Fruit fly (Drosophila melanogaster): ENCODE results near the gene Rbfox1.

Gene Rbfox1

dm6 chr3L:10482477-10482876 lies 1.3 kb downstream of the Rbfox1 start:
- peak; percentile 36 for TF ChIP-seq CG14655 (GFP tag; optimal IDR thresholded peaks at IDR 0.05)
- TF ChIP-seq CG4496 (GFP tag; IDR thresholded peaks at IDR 0.05), result no peak
- peak; percentile 7 for TF ChIP-seq CG9948 (tag; optimal IDR thresholded peaks at IDR 0.05)
- TF ChIP-seq Ets98B (GFP tag; IDR thresholded peaks at IDR 0.05), result no peak

- TF ChIP-seq CG4496 (GFP tag; IDR thresholded peaks at IDR 0.05), result no peak
- no peak for TF ChIP-seq CG15710 (tag; optimal IDR thresholded peaks at IDR 0.05)
These were observed 4.3 kb downstream of the Rbfox1 start for dm6 chr3L:10485496-10485895.

dm6 chr3L:10490561-10490960 lies 9.3 kb downstream of the Rbfox1 start, which contains the start of gene S-Lap4:
Gene S-Lap4, plus strand, starts transcription at chr3L:10490861.
- TF ChIP-seq Pif1A (GFP tag; optimal IDR thresholded peaks at IDR 0.05), result no peak
- TF ChIP-seq CG12605 (GFP tag; IDR thresholded peaks at IDR 0.05), result no peak
- no peak for TF ChIP-seq Snoo (tag; optimal IDR thresholded peaks at IDR 0.05)
- TF ChIP-seq rn (GFP tag; IDR thresholded peaks at IDR 0.05), result no peak
- TF ChIP-seq CG13204 (GFP tag; optimal IDR thresholded peaks at IDR 0.05), result no peak
- TF ChIP-seq Ets98B (GFP tag; IDR thresholded peaks at IDR 0.05), result no peak
- TF ChIP-seq CG15710 (tag; optimal IDR thresholded peaks at IDR 0.05), result no peak
- no peak for TF ChIP-seq CG34367 (tag; optimal IDR thresholded peaks at IDR 0.05)
- no peak for TF ChIP-seq CG8301 (tag; optimal IDR thresholded peaks at IDR 0.05)
- no peak for TF ChIP-seq fd96Ca (GFP tag; IDR thresholded peaks at IDR 0.05)

dm6 chr3L:10495882-10496654 lies 14.9 kb downstream of the Rbfox1 start:
- TF ChIP-seq CG4496 (GFP tag; IDR thresholded peaks at IDR 0.05) (no peak), CG10348 (GFP tag; IDR thresholded peaks at IDR 0.05) (no peak), Snoo (tag; optimal IDR thresholded peaks at IDR 0.05) (no peak), CG34367 (tag; optimal IDR thresholded peaks at IDR 0.05) (no peak), EcR (GFP tag; optimal IDR thresholded peaks at IDR 0.05) (no peak), Pif1A (GFP tag; optimal IDR thresholded peaks at IDR 0.05) (no peak), CG12605 (GFP tag; IDR thresholded peaks at IDR 0.05) (no peak), rn (GFP tag; IDR thresholded peaks at IDR 0.05) (no peak)

- peak; percentile 10 for TF ChIP-seq CG8159 (tag; optimal IDR thresholded peaks at IDR 0.05)
- peak; percentile 33 for TF ChIP-seq CG8301 (tag; optimal IDR thresholded peaks at IDR 0.05)
- TF ChIP-seq Pif1B (GFP tag; optimal IDR thresholded peaks at IDR 0.05), result no peak
- TF ChIP-seq CG13204 (GFP tag; optimal IDR thresholded peaks at IDR 0.05), result no peak
- peak; percentile 41; the same call in 1 of the 2 replicates for TF ChIP-seq CG12605 (GFP tag; IDR thresholded peaks at IDR 0.05)
- TF ChIP-seq CG4496 (GFP tag; IDR thresholded peaks at IDR 0.05), result 0 out of 3 replicates have a peak, but pooled peaks have one; percentile 34
- TF ChIP-seq CG17806 (tag; optimal IDR thresholded peaks at IDR 0.05), result no peak
- TF ChIP-seq CG14655 (GFP tag; optimal IDR thresholded peaks at IDR 0.05), result peak; percentile 42
- TF ChIP-seq CG10348 (GFP tag; IDR thresholded peaks at IDR 0.05), result no peak
- 0 out of 3 replicates have a peak, but pooled peaks have one; percentile 25 for TF ChIP-seq fd96Ca (GFP tag; IDR thresholded peaks at IDR 0.05)
- TF ChIP-seq D1 (tag; optimal IDR thresholded peaks at IDR 0.05), result no peak
- TF ChIP-seq CG34367 (tag; optimal IDR thresholded peaks at IDR 0.05), result no peak
- peak; percentile 5 for TF ChIP-seq CG15710 (tag; optimal IDR thresholded peaks at IDR 0.05)
- TF ChIP-seq CG32121 (GFP tag; IDR thresholded peaks at IDR 0.05), result peak; percentile 39; the same call in 1 of the 2 replicates
- TF ChIP-seq Ets98B (GFP tag; IDR thresholded peaks at IDR 0.05), result no peak; the same call in 1 of the 2 replicates
- peak; percentile 9 for TF ChIP-seq CG9948 (tag; optimal IDR thresholded peaks at IDR 0.05)
- no peak for TF ChIP-seq gl (tag; optimal IDR thresholded peaks at IDR 0.05)
These were observed 23.4 kb downstream of the Rbfox1 start for dm6 chr3L:10504607-10505006.

dm6 chr3L:10507971-10508370 lies 26.8 kb downstream of the Rbfox1 start:
- TF ChIP-seq CG8159 (tag; optimal IDR thresholded peaks at IDR 0.05) (no peak), CG32121 (GFP tag; IDR thresholded peaks at IDR 0.05) (no peak), fd96Ca (GFP tag; IDR thresholded peaks at IDR 0.05) (no peak), gl (tag; optimal IDR thresholded peaks at IDR 0.05) (no peak), Pif1B (GFP tag; optimal IDR thresholded peaks at IDR 0.05) (no peak), CG12605 (GFP tag; IDR thresholded peaks at IDR 0.05) (no peak), rn (GFP tag; IDR thresholded peaks at IDR 0.05) (no peak), D1 (tag; optimal IDR thresholded peaks at IDR 0.05) (no peak), CG34367 (tag; optimal IDR thresholded peaks at IDR 0.05) (no peak), CG15710 (tag; optimal IDR thresholded peaks at IDR 0.05) (no peak)

dm6 chr3L:10513412-10513811 lies 32.2 kb downstream of the Rbfox1 start:
- TF ChIP-seq Snoo (tag; optimal IDR thresholded peaks at IDR 0.05) (no peak), CG15710 (tag; optimal IDR thresholded peaks at IDR 0.05) (no peak), CG13204 (GFP tag; optimal IDR thresholded peaks at IDR 0.05) (no peak), Pif1A (GFP tag; optimal IDR thresholded peaks at IDR 0.05) (no peak), CG17806 (tag; optimal IDR thresholded peaks at IDR 0.05) (no peak), CG8301 (tag; optimal IDR thresholded peaks at IDR 0.05) (no peak), D1 (tag; optimal IDR thresholded peaks at IDR 0.05) (no peak), CG32121 (GFP tag; IDR thresholded peaks at IDR 0.05) (no peak), rn (GFP tag; IDR thresholded peaks at IDR 0.05) (no peak), Pif1B (GFP tag; optimal IDR thresholded peaks at IDR 0.05) (no peak), CG34367 (tag; optimal IDR thresholded peaks at IDR 0.05) (no peak)

All from whole organism, pupa.